Worm (Caenorhabditis elegans): ENCODE results near the gene Y53G8AL.4.

DNA sequence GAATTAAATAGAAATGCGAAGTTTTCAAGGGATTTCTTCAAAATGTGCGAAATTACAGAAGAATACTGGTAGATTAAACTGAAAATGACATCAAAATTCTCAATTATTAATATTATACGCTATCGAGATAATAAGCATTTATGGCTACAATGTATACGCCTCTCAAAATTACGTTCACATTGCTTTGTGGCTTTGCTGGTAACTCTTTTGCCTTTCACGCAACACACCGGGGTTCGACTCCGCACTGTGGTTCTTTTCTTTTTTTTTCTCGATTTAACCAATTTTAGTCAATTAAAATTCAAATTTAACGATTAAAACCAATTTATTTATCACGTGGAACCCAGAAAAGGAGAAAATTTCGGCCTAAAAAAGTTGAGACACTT is 1.4 kb downstream of the Y53G8AL.4 start:
- no peak for TF ChIP-seq lin-15B (tag; optimal IDR thresholded peaks at IDR 0.05)
- no peak for TF ChIP-seq ceh-9 (tag; optimal IDR thresholded peaks at IDR 0.05)
- TF ChIP-seq nhr-25 (tag; optimal IDR thresholded peaks at IDR 0.05), result no peak
- no peak for TF ChIP-seq pqm-1 (tag; optimal IDR thresholded peaks at IDR 0.05)
- TF ChIP-seq elt-2 (tag; optimal IDR thresholded peaks at IDR 0.05), result peak; percentile 29
- TF ChIP-seq snpc-4 (tag; optimal IDR thresholded peaks at IDR 0.05), result no peak
- TF ChIP-seq zag-1 (tag; optimal IDR thresholded peaks at IDR 0.05), result no peak
- no peak for TF ChIP-seq elt-1 (tag; optimal IDR thresholded peaks at IDR 0.05)
- TF ChIP-seq fos-1 (tag; optimal IDR thresholded peaks at IDR 0.05), result no peak
- TF ChIP-seq elt-3 (tag; optimal IDR thresholded peaks at IDR 0.05), result no peak
- TF ChIP-seq nhr-76 (tag; optimal IDR thresholded peaks at IDR 0.05), result no peak
- TF ChIP-seq pha-4 (tag; optimal IDR thresholded peaks at IDR 0.05), result no peak
- no peak for TF ChIP-seq jun-1 (tag; optimal IDR thresholded peaks at IDR 0.05)
- no peak for TF ChIP-seq ceh-16 (tag; optimal IDR thresholded peaks at IDR 0.05)

All from whole organism, L3 larva.